Fruit fly (Drosophila melanogaster) whole organism, embryonic: Measurements from ENCODE around the gene barr.

Source experiments
- CG12219 ChIP-seq: fragments of 200-800 bp; sonication (Bioruptor generic); optimal IDR thresholded peaks from 3 replicates; lab custom pipeline; 2018; ENCODE audit warnings: missing biosample characterization, mild to moderate bottlenecking, missing genetic modification characterization
- CG4360 ChIP-seq: fragments of 200-800 bp; sonication (Bioruptor generic); IDR thresholded peaks from 2 replicates; pipeline ENCODE4 v1.3.6; 2022; ENCODE audit warnings: missing biosample characterization, missing genetic modification characterization
- Hr51 ChIP-seq, 2 experiments: fragments of 200-800 bp; sonication (Bioruptor generic); optimal IDR thresholded peaks; 2 replicates in 1 of 2; 3 replicates in 1 of 2; lab custom pipeline; 2016 to 2018; ENCODE audit warnings: missing biosample characterization in 2 of 2, missing genetic modification characterization in 2 of 2, mild to moderate bottlenecking in 1 of 2, moderate library complexity in 1 of 2
- Mes4 ChIP-seq: fragments of 200-800 bp; sonication (Bioruptor generic); optimal IDR thresholded peaks from 2 replicates; lab custom pipeline; 2016; ENCODE audit warnings: missing biosample characterization, missing genetic modification characterization
- ato ChIP-seq: fragments of 200-800 bp; sonication (Bioruptor generic); IDR thresholded peaks from 2 replicates; pipeline ENCODE4 v1.3.6; 2022; ENCODE audit warnings: missing biosample characterization, missing genetic modification characterization; ENCODE audit not compliant: partially characterized antibody
- kni ChIP-seq: fragments of 200-800 bp; sonication (Bioruptor generic); optimal IDR thresholded peaks from 3 replicates; lab custom pipeline; 2017; ENCODE audit warnings: mild to moderate bottlenecking, missing biosample characterization, missing genetic modification reagents, missing genetic modification characterization
- tap ChIP-seq: fragments of 200-800 bp; optimal IDR thresholded peaks from 3 replicates; lab custom pipeline; 2019; ENCODE audit warnings: missing biosample characterization, mild to moderate bottlenecking, missing genetic modification characterization, moderate library complexity

- no peak for TF ChIP-seq ato
- peak; percentile 78 for TF ChIP-seq Mes4
- TF ChIP-seq kni: peak; percentile 88
- TF ChIP-seq CG12219: peak; percentile 78
- peak; percentile 79 for TF ChIP-seq tap (tag; lab: Kevin White, UChicago)
- TF ChIP-seq CG4360 (GFP tag; lab: Robert Waterston, UW): peak; percentile 67
- TF ChIP-seq Hr51 (GFP tag; optimal IDR thresholded peaks at IDR 0.05; lab: Kevin White, UChicago): peak; percentile 70 to 87
Measured at dm6 chr2L:20086295-20087096, 25.3 kb upstream of the barr start.
